Worm (Caenorhabditis elegans): ENCODE data around the gene ugt-45.

DNA sequence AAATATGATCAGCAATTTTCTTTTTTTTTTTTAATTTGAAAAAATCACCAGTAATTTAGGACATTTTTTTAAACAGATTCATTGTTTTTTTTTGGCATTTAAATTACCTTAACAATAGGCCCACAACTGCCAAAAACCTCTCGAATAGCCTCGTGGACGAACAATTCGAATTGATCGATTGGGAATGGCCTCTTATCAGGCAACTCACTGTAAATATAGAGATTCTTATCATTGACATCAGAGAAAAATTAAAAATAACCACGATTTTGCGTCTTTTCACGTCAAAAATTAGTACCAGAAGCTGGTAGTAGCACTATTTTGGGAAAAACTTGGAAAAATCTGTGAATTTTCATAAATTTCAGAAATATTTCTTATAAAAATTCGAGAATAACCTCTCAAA lies 28.9 kb downstream of the ugt-45 start:
- TF ChIP-seq lin-40 (tag; optimal IDR thresholded peaks at IDR 0.05) (no peak), B0336.3 (GFP tag; IDR thresholded peaks at IDR 0.05) (no peak), T26A5.8 (tag; optimal IDR thresholded peaks at IDR 0.05) (no peak), him-1 (tag; optimal IDR thresholded peaks at IDR 0.05) (no peak), nhr-120 (GFP tag; IDR thresholded peaks at IDR 0.05) (no peak)
